Fruit fly (Drosophila melanogaster): ENCODE measurements around the gene CG9915.
A peak's percentile ranks its signal among the peaks of the same experiment; 100 is the strongest.

The CG9915 gene

dm6 chrX:16281305-16281704 is 31.6 kb downstream of the CG9915 start:
- TF ChIP-seq CG6254 (GFP tag; optimal IDR thresholded peaks at IDR 0.05) (no peak), CG9437 (GFP tag; optimal IDR thresholded peaks at IDR 0.05) (no peak), jing (GFP tag; optimal IDR thresholded peaks at IDR 0.05) (no peak), CG13894 (tag; optimal IDR thresholded peaks at IDR 0.05) (peak; percentile 78), CG6813 (GFP tag; optimal IDR thresholded peaks at IDR 0.05) (peak; percentile 10), slou (GFP tag; optimal IDR thresholded peaks at IDR 0.05) (no peak), Pdp1 (GFP tag; optimal IDR thresholded peaks at IDR 0.05) (peak in 1 of 2 experiments; percentile 44), Bteb2 (GFP tag; optimal IDR thresholded peaks at IDR 0.05) (no peak), grn (GFP tag; optimal IDR thresholded peaks at IDR 0.05) (peak; percentile 60)

- no peak for TF ChIP-seq CG1832 (GFP tag; optimal IDR thresholded peaks at IDR 0.05)
- TF ChIP-seq tx (GFP tag; optimal IDR thresholded peaks at IDR 0.05) = peak; percentile 61
- TF ChIP-seq pum (GFP tag; optimal IDR thresholded peaks at IDR 0.05) = peak; percentile 94
- TF ChIP-seq inv (GFP tag; IDR thresholded peaks at IDR 0.05; ENCODE audit: partially characterized antibody) = 0 out of 2 replicates have a peak, but pooled peaks have one; percentile 36
- TF ChIP-seq B-H1 (GFP tag; IDR thresholded peaks at IDR 0.05) = peak; percentile 88
- no peak for TF ChIP-seq CG10431 (GFP tag; optimal IDR thresholded peaks at IDR 0.05)
- TF ChIP-seq CG13624 (GFP tag; optimal IDR thresholded peaks at IDR 0.05) = peak; percentile 82
- TF ChIP-seq slou (GFP tag; optimal IDR thresholded peaks at IDR 0.05) = peak; percentile 30
- TF ChIP-seq CG13775 (GFP tag; optimal IDR thresholded peaks at IDR 0.05) = peak; percentile 39
- peak; percentile 44 for TF ChIP-seq kah (GFP tag; optimal IDR thresholded peaks at IDR 0.05)
- TF ChIP-seq grau (tag; optimal IDR thresholded peaks at IDR 0.05) = peak; percentile 73
- no peak for TF ChIP-seq trh (GFP tag; optimal IDR thresholded peaks at IDR 0.05)
- peak; percentile 97 for TF ChIP-seq Gug (GFP tag; IDR thresholded peaks at IDR 0.05)
- peak; percentile 50 for TF ChIP-seq CG15514 (GFP tag; optimal IDR thresholded peaks at IDR 0.05)
- peak; percentile 79 for TF ChIP-seq CG4820 (GFP tag; optimal IDR thresholded peaks at IDR 0.05)
- peak; percentile 60 for TF ChIP-seq Hmr (GFP tag; optimal IDR thresholded peaks at IDR 0.05)
- TF ChIP-seq PHDP (tag; optimal IDR thresholded peaks at IDR 0.05) = peak; percentile 41
- peak; percentile 75 for TF ChIP-seq CG10209 (GFP tag; optimal IDR thresholded peaks at IDR 0.05)
- peak; percentile 81 for TF ChIP-seq Rx (GFP tag; IDR thresholded peaks at IDR 0.05)
- peak; percentile 74 for TF ChIP-seq tin (GFP tag; optimal IDR thresholded peaks at IDR 0.05)
- peak; percentile 68 for TF ChIP-seq Dip3 (GFP tag; optimal IDR thresholded peaks at IDR 0.05)
- peak; percentile 84 for TF ChIP-seq lab (GFP tag; optimal IDR thresholded peaks at IDR 0.05)
- peak; percentile 37 for TF ChIP-seq gsb-n (tag; optimal IDR thresholded peaks at IDR 0.05)
- peak; percentile 83 for TF ChIP-seq al (GFP tag; IDR thresholded peaks at IDR 0.05)
- peak; percentile 70 for TF ChIP-seq CG9727 (GFP tag; optimal IDR thresholded peaks at IDR 0.05)
- peak; percentile 79 for TF ChIP-seq CG42726 (GFP tag; IDR thresholded peaks at IDR 0.05; ENCODE audit: partially characterized antibody)
- TF ChIP-seq seq (GFP tag; IDR thresholded peaks at IDR 0.05) = peak; percentile 87
- TF ChIP-seq dysf (GFP tag; IDR thresholded peaks at IDR 0.05) = peak; percentile 93
- TF ChIP-seq ap (GFP tag; IDR thresholded peaks at IDR 0.05) = peak; percentile 80
- TF ChIP-seq CG15011 (GFP tag; optimal IDR thresholded peaks at IDR 0.05) = peak; percentile 38
- peak; percentile 45 for TF ChIP-seq Mad (GFP tag; optimal IDR thresholded peaks at IDR 0.05)
- peak; percentile 73 for TF ChIP-seq Atf3 (GFP tag; optimal IDR thresholded peaks at IDR 0.05)
- peak; percentile 8 for TF ChIP-seq mirr (GFP tag; optimal IDR thresholded peaks at IDR 0.05)
- peak; percentile 85 for TF ChIP-seq CG32532 (GFP tag; IDR thresholded peaks at IDR 0.05)
- peak in 1 of 2 experiments; percentile 45 for TF ChIP-seq Hr78 (GFP tag; optimal IDR thresholded peaks at IDR 0.05)
- peak; percentile 22 for TF ChIP-seq CrebB (tag; optimal IDR thresholded peaks at IDR 0.05)
- TF ChIP-seq fu2 (GFP tag; optimal IDR thresholded peaks at IDR 0.05) = peak; percentile 58
- TF ChIP-seq Adf1 (GFP tag; IDR thresholded peaks at IDR 0.05) = peak; percentile 31; the same call in 1 of the 2 replicates
- peak; percentile 70 for TF ChIP-seq CG18262 (tag; optimal IDR thresholded peaks at IDR 0.05)
- no peak for TF ChIP-seq CG14860 (GFP tag; IDR thresholded peaks at IDR 0.05; ENCODE audit: partially characterized antibody)
Observed at dm6 chrX:16279340-16279941, 33.5 kb downstream of the CG9915 start.

Measured in whole organism, embryonic.